Fruit fly (Drosophila melanogaster) whole organism, pupa: ENCODE results near the gene CG11970.

ENCODE experiments used
- CG10348 ChIP-seq: fragments of 200-800 bp; sonication (Bioruptor generic); IDR thresholded peaks from 2 replicates; pipeline ENCODE4 v1.3.6; 2022; ENCODE audit warnings: missing biosample characterization, missing genetic modification characterization
- CG8301 ChIP-seq: fragments of 200-800 bp; sonication (Bioruptor generic); optimal IDR thresholded peaks from 2 replicates; lab custom pipeline; 2018; ENCODE audit warnings: missing biosample characterization, mild to moderate bottlenecking, missing genetic modification characterization

dm6 chr3R:8944866-8945265 is 39.7 kb upstream of the CG11970 start, which contains the start of gene CG11964:
- TF ChIP-seq CG8301 (tag; lab: Kevin White, UChicago): no peak
- no peak for TF ChIP-seq CG10348 (GFP tag; lab: Robert Waterston, UW)
